Worm (Caenorhabditis elegans): ENCODE data around the gene ivd-1.

The ivd-1 gene

DNA sequence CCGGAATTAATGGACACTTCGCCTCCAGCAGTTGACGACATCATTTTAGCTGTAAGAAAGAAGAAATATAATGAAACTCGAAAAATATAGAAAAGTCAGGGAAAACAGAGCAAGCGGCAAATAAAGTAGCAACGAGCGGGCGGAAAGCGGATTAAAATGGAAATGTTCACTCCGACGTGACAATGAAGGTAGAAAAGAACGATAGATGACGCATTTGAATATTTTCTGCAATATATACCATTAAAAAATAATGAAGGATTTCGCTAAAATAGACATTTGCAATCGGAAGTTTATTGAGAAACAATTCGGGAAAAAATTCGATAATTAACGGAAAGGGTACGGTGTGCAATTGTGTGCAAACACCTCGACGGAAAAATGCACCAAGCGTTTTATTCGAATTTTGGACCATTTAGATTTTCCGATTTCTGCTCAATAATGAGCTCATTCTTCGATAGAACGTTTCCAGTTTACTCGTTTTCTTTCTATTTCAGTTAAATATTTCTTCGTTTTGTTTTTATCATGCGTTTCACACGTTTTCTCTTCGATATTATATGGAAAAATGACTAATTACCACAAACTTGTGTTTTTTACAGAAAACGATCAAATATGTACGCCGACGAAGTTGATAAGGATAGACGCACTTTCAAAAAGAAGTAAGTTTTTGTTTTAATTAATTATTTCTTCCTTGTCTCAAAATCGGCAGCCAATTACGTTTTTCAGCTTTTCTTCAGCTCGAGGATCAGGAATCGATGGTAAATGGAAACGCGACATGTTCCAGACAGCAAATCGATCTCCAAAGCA lies 2.5 kb upstream of the ivd-1 start, which contains the start of the genes snpn-1 and C02B10.4 (continued):
- TF ChIP-seq nhr-41 (GFP tag; IDR thresholded peaks at IDR 0.05): no peak
- no peak for TF ChIP-seq snpc-4 (tag; optimal IDR thresholded peaks at IDR 0.05)
- TF ChIP-seq F49E8.2 (tag; optimal IDR thresholded peaks at IDR 0.05; ENCODE audit: borderline replicate concordance): no peak
- TF ChIP-seq ztf-7 (tag; optimal IDR thresholded peaks at IDR 0.05): no peak
- no peak for TF ChIP-seq attf-4 (tag; optimal IDR thresholded peaks at IDR 0.05)
- TF ChIP-seq F26F4.8 (GFP tag; conservative IDR thresholded peaks at IDR 0.05): no peak
- peak; percentile 85 to 99 for TF ChIP-seq lsy-2 (tag; optimal IDR thresholded peaks at IDR 0.05)
- TF ChIP-seq F10B5.3 (tag; optimal IDR thresholded peaks at IDR 0.05): no peak
- no peak for TF ChIP-seq skn-1 (tag; optimal IDR thresholded peaks at IDR 0.05)
- peak; percentile 9 for TF ChIP-seq nhr-6 (tag; optimal IDR thresholded peaks at IDR 0.05)
- TF ChIP-seq pha-4 (GFP tag; IDR thresholded peaks at IDR 0.05): no peak
- TF ChIP-seq pha-4 (tag; optimal IDR thresholded peaks at IDR 0.05): peak; percentile 42
- peak; percentile 93 for TF ChIP-seq aha-1 (tag)
- TF ChIP-seq dmd-6 (GFP tag; IDR thresholded peaks at IDR 0.05): no peak
- no peak for TF ChIP-seq zip-11 (GFP tag; IDR thresholded peaks at IDR 0.05)
- TF ChIP-seq spr-1 (tag; optimal IDR thresholded peaks at IDR 0.05): no peak
- no peak for TF ChIP-seq lir-3 (tag; optimal IDR thresholded peaks at IDR 0.05)
- TF ChIP-seq daf-19 (GFP tag; conservative IDR thresholded peaks at IDR 0.05): no peak
- no peak for TF ChIP-seq nhr-76 (tag; optimal IDR thresholded peaks at IDR 0.05)
- no peak for TF ChIP-seq zfp-2 (tag; optimal IDR thresholded peaks at IDR 0.05)
- TF ChIP-seq ztf-11 (tag; optimal IDR thresholded peaks at IDR 0.05): no peak
- TF ChIP-seq ctbp-1 (GFP tag; IDR thresholded peaks at IDR 0.05): no peak
- TF ChIP-seq dmd-8 (GFP tag; IDR thresholded peaks at IDR 0.05): no peak
- no peak for TF ChIP-seq ceh-32 (tag; optimal IDR thresholded peaks at IDR 0.05; ENCODE audit: poor library complexity)
- TF ChIP-seq nhr-10 (tag; optimal IDR thresholded peaks at IDR 0.05): no peak
- peak; percentile 34 for TF ChIP-seq lin-38 (GFP tag; IDR thresholded peaks at IDR 0.05)
- no peak for TF ChIP-seq ceh-20 (GFP tag; IDR thresholded peaks at IDR 0.05)
- no peak for TF ChIP-seq ceh-28 (tag; optimal IDR thresholded peaks at IDR 0.05)
- TF ChIP-seq ama-1 (optimal IDR thresholded peaks at IDR 0.05): no peak
- TF ChIP-seq zip-2 (tag; optimal IDR thresholded peaks at IDR 0.05): no peak
- TF ChIP-seq R02D3.7 (tag; optimal IDR thresholded peaks at IDR 0.05): no peak
- TF ChIP-seq jun-1 (tag; optimal IDR thresholded peaks at IDR 0.05): no peak
- TF ChIP-seq arid-1 (GFP tag; conservative IDR thresholded peaks at IDR 0.05): 0 out of 2 replicates have a peak, but pooled peaks have one; percentile 34
- TF ChIP-seq ces-1 (GFP tag; optimal IDR thresholded peaks at IDR 0.05): peak; percentile 47
- no peak for TF ChIP-seq nhr-28 (tag; optimal IDR thresholded peaks at IDR 0.05)
- TF ChIP-seq pqm-1 (tag; optimal IDR thresholded peaks at IDR 0.05): no peak
- TF ChIP-seq unc-62 (GFP tag; optimal IDR thresholded peaks at IDR 0.05 in 1 of 2): peak in 1 of 2 experiments; percentile 37
- TF ChIP-seq unc-62 (tag; optimal IDR thresholded peaks at IDR 0.05): no peak
- TF ChIP-seq aly-2 (tag; optimal IDR thresholded peaks at IDR 0.05): no peak
- no peak for TF ChIP-seq hlh-30 (tag; optimal IDR thresholded peaks at IDR 0.05; ENCODE audit: insufficient read depth)
- TF ChIP-seq mxl-3 (GFP tag; optimal IDR thresholded peaks at IDR 0.05): no peak
- TF ChIP-seq madf-5 (GFP tag; IDR thresholded peaks at IDR 0.05): no peak
- TF ChIP-seq vab-7 (GFP tag; IDR thresholded peaks at IDR 0.05): no peak
- TF ChIP-seq saeg-2 (GFP tag; IDR thresholded peaks at IDR 0.05): no peak
- peak; percentile 52 for TF ChIP-seq dpl-1 (GFP tag; optimal IDR thresholded peaks at IDR 0.05)
- TF ChIP-seq ceh-82 (tag; optimal IDR thresholded peaks at IDR 0.05): no peak
- TF ChIP-seq mdl-1 (tag; optimal IDR thresholded peaks at IDR 0.05): no peak
- TF ChIP-seq hmg-1.1 (GFP tag; IDR thresholded peaks at IDR 0.05): no peak
- TF ChIP-seq nhr-77 (tag; optimal IDR thresholded peaks at IDR 0.05): no peak
- TF ChIP-seq mxl-2 (GFP tag; conservative IDR thresholded peaks at IDR 0.05): no peak
- no peak for TF ChIP-seq Y105C5A.15 (GFP tag; IDR thresholded peaks at IDR 0.05)
- TF ChIP-seq gei-8 (GFP tag; optimal IDR thresholded peaks at IDR 0.05): no peak
- no peak for TF ChIP-seq nhr-11 (tag; optimal IDR thresholded peaks at IDR 0.05)
